Fruit fly (Drosophila melanogaster) whole organism, embryonic: Measurements from ENCODE around the gene CG14309.

ENCODE experiments used
- ATbp ChIP-seq: fragments of 200-800 bp; sonication (Bioruptor generic); optimal IDR thresholded peaks from 2 replicates; lab custom pipeline; 2017; ENCODE audit warnings: missing biosample characterization, mild to moderate bottlenecking, missing genetic modification characterization, missing genetic modification reagents
- BtbVII ChIP-seq: fragments of 200-800 bp; sonication (Bioruptor generic); optimal IDR thresholded peaks from 3 replicates; lab custom pipeline; 2017; ENCODE audit warnings: missing biosample characterization, mild to moderate bottlenecking, missing genetic modification characterization
- CG11398 ChIP-seq: fragments of 200-800 bp; sonication (Bioruptor generic); optimal IDR thresholded peaks from 2 replicates; lab custom pipeline; 2016; ENCODE audit warnings: missing biosample characterization, missing genetic modification characterization
- CG11696 ChIP-seq: fragments of 200-800 bp; sonication (Bioruptor generic); IDR thresholded peaks from 2 replicates; pipeline ENCODE4 v1.3.6; 2022; ENCODE audit warnings: missing biosample characterization, missing genetic modification characterization
- CG1233 ChIP-seq: fragments of 200-800 bp; sonication (Bioruptor generic); optimal IDR thresholded peaks from 4 replicates; lab custom pipeline; 2018; ENCODE audit warnings: missing biosample characterization, mild to moderate bottlenecking, missing genetic modification characterization
- CG12942 ChIP-seq: fragments of 200-800 bp; sonication (Bioruptor generic); optimal IDR thresholded peaks from 3 replicates; lab custom pipeline; 2016; ENCODE audit warnings: missing biosample characterization, missing genetic modification characterization
- CG14441 ChIP-seq: fragments of 200-800 bp; sonication (Bioruptor generic); IDR thresholded peaks from 2 replicates; pipeline ENCODE4 v1.3.6; 2022; ENCODE audit warnings: missing biosample characterization, missing genetic modification characterization
- CG1647 ChIP-seq: fragments of 200-800 bp; sonication (Bioruptor generic); optimal IDR thresholded peaks from 3 replicates; lab custom pipeline; 2016; ENCODE audit warnings: missing biosample characterization, missing genetic modification characterization
- CG17385 ChIP-seq: fragments of 200-800 bp; sonication (Bioruptor generic); optimal IDR thresholded peaks from 3 replicates; lab custom pipeline; 2018; ENCODE audit warnings: missing biosample characterization, mild to moderate bottlenecking, missing genetic modification characterization
- CG17612 ChIP-seq: fragments of 200-800 bp; sonication (Bioruptor generic); IDR thresholded peaks from 2 replicates; pipeline ENCODE4 v1.3.6; 2022; ENCODE audit warnings: missing biosample characterization, missing genetic modification characterization
- CG1832 ChIP-seq: fragments of 200-800 bp; sonication (Bioruptor generic); optimal IDR thresholded peaks from 2 replicates; lab custom pipeline; 2017; ENCODE audit warnings: missing biosample characterization, mild to moderate bottlenecking, missing genetic modification characterization, inconsistent platforms
- CG2199 ChIP-seq: fragments of 200-800 bp; sonication (Bioruptor generic); IDR thresholded peaks from 3 replicates; pipeline ENCODE4 v1.3.6; 2022; ENCODE audit warnings: missing biosample characterization, missing genetic modification characterization
- CG3163 ChIP-seq: fragments of 200-800 bp; sonication (Bioruptor generic); optimal IDR thresholded peaks from 3 replicates; lab custom pipeline; 2016; ENCODE audit warnings: missing biosample characterization, missing genetic modification characterization
- CG32767 ChIP-seq: fragments of 200-800 bp; sonication (Bioruptor generic); IDR thresholded peaks from 2 replicates; pipeline ENCODE4 v1.3.6; 2022; ENCODE audit warnings: missing biosample characterization, missing genetic modification characterization
- CG34376 ChIP-seq: fragments of 200-800 bp; sonication (Bioruptor generic); optimal IDR thresholded peaks from 2 replicates; lab custom pipeline; 2018; ENCODE audit warnings: missing biosample characterization, mild to moderate bottlenecking, missing genetic modification characterization
- CG4360 ChIP-seq: fragments of 200-800 bp; sonication (Bioruptor generic); IDR thresholded peaks from 2 replicates; pipeline ENCODE4 v1.3.6; 2022; ENCODE audit warnings: missing biosample characterization, missing genetic modification characterization
- CG6683 ChIP-seq: fragments of 200-800 bp; sonication (Bioruptor generic); optimal IDR thresholded peaks from 2 replicates; lab custom pipeline; 2017; ENCODE audit warnings: missing biosample characterization, mild to moderate bottlenecking, missing genetic modification characterization, missing genetic modification reagents
- CG6689 ChIP-seq: fragments of 200-800 bp; sonication (Bioruptor generic); IDR thresholded peaks from 2 replicates; pipeline ENCODE4 v1.3.6; 2022; ENCODE audit warnings: missing biosample characterization, missing genetic modification characterization
- CG9932 ChIP-seq: fragments of 200-800 bp; sonication (Bioruptor generic); IDR thresholded peaks from 2 replicates; pipeline ENCODE4 v1.3.6; 2022; ENCODE audit warnings: missing biosample characterization, missing genetic modification characterization
- Eip74EF ChIP-seq, 2 experiments: fragments of 200-800 bp in 1 of 2; fragments of >200 bp in 1 of 2; sonication (Bioruptor generic) in 1 of 2; optimal IDR thresholded peaks; 2 replicates each; lab custom pipeline; 2017 to 2019; ENCODE audit warnings: missing biosample characterization in 2 of 2, missing genetic modification characterization in 2 of 2, mild to moderate bottlenecking in 1 of 2, moderate library complexity in 1 of 2
- Fer1 ChIP-seq: fragments of 200-800 bp; sonication (Bioruptor generic); optimal IDR thresholded peaks from 2 replicates; lab custom pipeline; 2017; ENCODE audit warnings: missing biosample characterization, mild to moderate bottlenecking, missing genetic modification characterization
- GATAe ChIP-seq: fragments of 200-800 bp; sonication (Bioruptor generic); conservative IDR thresholded peaks from 2 replicates; pipeline ENCODE4 v1.3.6; 2022; ENCODE audit warnings: missing biosample characterization, missing genetic modification characterization
- HHEX ChIP-seq: fragments of 200-800 bp; sonication (Bioruptor generic); optimal IDR thresholded peaks from 3 replicates; lab custom pipeline; 2017; ENCODE audit warnings: missing biosample characterization, mild to moderate bottlenecking, missing genetic modification characterization, missing genetic modification reagents
- MBD-R2 ChIP-seq: fragments of 200-800 bp; sonication (Bioruptor generic); IDR thresholded peaks from 2 replicates; pipeline ENCODE4 v1.3.6; 2022; ENCODE audit warnings: missing biosample characterization, missing genetic modification characterization
- MESR4 ChIP-seq: fragments of 200-800 bp; sonication (Bioruptor generic); optimal IDR thresholded peaks from 2 replicates; lab custom pipeline; 2018; ENCODE audit warnings: missing biosample characterization, mild to moderate bottlenecking, missing genetic modification characterization, moderate library complexity
- Myb ChIP-seq: fragments of 200-800 bp; sonication (Bioruptor generic); optimal IDR thresholded peaks from 2 replicates; lab custom pipeline; 2016; ENCODE audit warnings: missing biosample characterization, missing genetic modification characterization
- Nf-YB ChIP-seq: fragments of 200-800 bp; sonication (Bioruptor generic); optimal IDR thresholded peaks from 3 replicates; lab custom pipeline; 2019; ENCODE audit warnings: missing biosample characterization, mild to moderate bottlenecking, missing genetic modification characterization, moderate library complexity
- Nf-YC ChIP-seq: fragments of 200-800 bp; optimal IDR thresholded peaks from 3 replicates; lab custom pipeline; 2019; ENCODE audit warnings: missing biosample characterization, mild to moderate bottlenecking, missing genetic modification characterization, moderate library complexity
- Pdp1 ChIP-seq, 2 experiments: fragments of 200-800 bp; sonication (Bioruptor generic); optimal IDR thresholded peaks; 3 replicates each; lab custom pipeline; 2016; ENCODE audit warnings: missing biosample characterization in 2 of 2, missing genetic modification characterization in 2 of 2, mild to moderate bottlenecking in 1 of 2, moderate library complexity in 1 of 2
- Sry-β ChIP-seq: fragments of 200-800 bp; sonication (Bioruptor generic); optimal IDR thresholded peaks from 2 replicates; lab custom pipeline; 2018; ENCODE audit warnings: missing biosample characterization, mild to moderate bottlenecking, missing genetic modification characterization, moderate library complexity
- Trl ChIP-seq, 3 experiments: fragments of >200 bp in 2 of 3; fragments of 200-800 bp in 1 of 3; sonication (Bioruptor generic) in 1 of 3; optimal IDR thresholded peaks; 2 replicates in 1 of 3; 3 replicates in 2 of 3; lab custom pipeline; 2016 to 2017; ENCODE audit warnings: missing biosample characterization in 1 of 3, missing genetic modification characterization in 1 of 3
- ase ChIP-seq: fragments of 200-800 bp; sonication (Bioruptor generic); IDR thresholded peaks from 3 replicates; pipeline ENCODE4 v1.3.6; 2022; ENCODE audit warnings: missing biosample characterization, missing genetic modification characterization
- bcd ChIP-seq: fragments of 200-800 bp; sonication (Bioruptor generic); optimal IDR thresholded peaks from 2 replicates; lab custom pipeline; 2017; ENCODE audit warnings: missing biosample characterization, mild to moderate bottlenecking, missing genetic modification characterization
- chn ChIP-seq: fragments of 200-800 bp; sonication (Bioruptor generic); optimal IDR thresholded peaks from 2 replicates; lab custom pipeline; 2016; ENCODE audit warnings: missing biosample characterization, missing genetic modification characterization
- crol ChIP-seq: fragments of 200-800 bp; sonication (Bioruptor generic); IDR thresholded peaks from 2 replicates; pipeline ENCODE4 v1.3.6; 2022; ENCODE audit warnings: missing biosample characterization, missing genetic modification characterization
- dysf ChIP-seq: fragments of 200-800 bp; sonication (Bioruptor generic); IDR thresholded peaks from 3 replicates; pipeline ENCODE4 v1.3.6; 2022; ENCODE audit warnings: missing biosample characterization, missing genetic modification characterization
- ewg ChIP-seq: fragments of 200-800 bp; sonication (Bioruptor generic); optimal IDR thresholded peaks from 3 replicates; lab custom pipeline; 2017; ENCODE audit warnings: mild to moderate bottlenecking, missing biosample characterization, missing genetic modification reagents, missing genetic modification characterization
- gem ChIP-seq: fragments of 200-800 bp; sonication (Bioruptor generic); optimal IDR thresholded peaks from 2 replicates; lab custom pipeline; 2019; ENCODE audit warnings: missing biosample characterization, mild to moderate bottlenecking, missing genetic modification characterization, moderate library complexity
- lbe ChIP-seq: fragments of 200-800 bp; sonication (Bioruptor generic); optimal IDR thresholded peaks from 2 replicates; lab custom pipeline; 2016; ENCODE audit warnings: missing biosample characterization, mild to moderate bottlenecking, missing genetic modification characterization
- otp ChIP-seq: fragments of 200-800 bp; sonication (Bioruptor generic); IDR thresholded peaks from 3 replicates; pipeline ENCODE4, ENCODE4 v1.3.6; 2022; ENCODE audit warnings: missing biosample characterization, missing genetic modification characterization
- phol ChIP-seq: fragments of 200-800 bp; sonication (Bioruptor generic); optimal IDR thresholded peaks from 3 replicates; lab custom pipeline; 2018; ENCODE audit warnings: missing biosample characterization, mild to moderate bottlenecking, missing genetic modification characterization, moderate library complexity
- prd ChIP-seq, 3 experiments: fragments of >200 bp in 2 of 3; fragments of 200-800 bp in 1 of 3; sonication (Bioruptor generic) in 1 of 3; optimal IDR thresholded peaks in 2 of 3; IDR thresholded peaks in 1 of 3; 2 replicates in 2 of 3; 3 replicates in 1 of 3; pipeline versions ENCODE4 v1.3.6 to Lab custom; 2017 to 2022; ENCODE audit warnings: missing biosample characterization in 1 of 3, missing genetic modification characterization in 1 of 3
- row ChIP-seq: fragments of 200-800 bp; sonication (Bioruptor generic); IDR thresholded peaks from 3 replicates; pipeline ENCODE4 v1.3.6; 2022; ENCODE audit warnings: missing biosample characterization, missing genetic modification characterization
- seq ChIP-seq: fragments of 200-800 bp; sonication (Bioruptor generic); IDR thresholded peaks from 2 replicates; pipeline ENCODE4 v1.3.6; 2022; ENCODE audit warnings: missing biosample characterization, missing genetic modification characterization
- sr ChIP-seq: fragments of 200-800 bp; sonication (Bioruptor generic); IDR thresholded peaks from 3 replicates; pipeline ENCODE4 v1.3.6; 2022; ENCODE audit warnings: missing biosample characterization, missing genetic modification characterization
- tgo ChIP-seq: fragments of 200-800 bp; sonication (Bioruptor generic); IDR thresholded peaks from 3 replicates; pipeline ENCODE4 v1.3.6; 2022; ENCODE audit warnings: missing biosample characterization, missing genetic modification characterization
- tin ChIP-seq: fragments of 200-800 bp; sonication (Bioruptor generic); optimal IDR thresholded peaks from 3 replicates; lab custom pipeline; 2016; ENCODE audit warnings: missing biosample characterization, missing genetic modification characterization
- trh ChIP-seq: fragments of 200-800 bp; sonication (Bioruptor generic); optimal IDR thresholded peaks from 2 replicates; lab custom pipeline; 2016; ENCODE audit warnings: missing biosample characterization, missing genetic modification characterization
- yki ChIP-seq: fragments of >200 bp; optimal IDR thresholded peaks from 3 replicates; lab custom pipeline; 2018

CG14309 gene

DNA sequence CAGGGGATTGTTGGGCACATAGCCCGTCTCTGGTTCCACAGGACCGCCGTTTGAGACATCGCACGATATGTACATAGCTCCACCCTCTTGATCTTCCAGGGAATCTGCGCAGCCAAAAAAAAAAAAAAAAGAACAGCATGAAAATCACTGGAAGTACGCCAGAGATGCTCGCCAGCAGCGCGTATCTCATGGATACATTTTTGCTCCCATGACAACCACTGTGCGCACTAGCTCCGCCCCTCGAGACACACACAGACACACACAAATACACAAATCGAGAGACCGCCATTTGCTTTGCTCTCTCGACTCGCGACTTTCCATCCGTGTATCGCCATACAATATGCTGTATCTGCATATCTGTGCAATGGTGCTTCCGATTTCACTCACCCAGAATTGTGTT, 13.5 kb downstream of the CG14309 start (continued):
- TF ChIP-seq Trl (optimal IDR thresholded peaks at IDR 0.05; lab: Kevin White, UChicago) (peak in 1 of 2 experiments; percentile 26), Trl (GFP tag; optimal IDR thresholded peaks at IDR 0.05; lab: Kevin White, UChicago) (no peak), Nf-YB (GFP tag; lab: Kevin White, UChicago) (peak; percentile 78), ase (GFP tag; lab: Robert Waterston, UW) (peak; percentile 49; the same call in 1 of the 3 replicates), CG17385 (GFP tag; lab: Kevin White, UChicago) (no peak), otp (GFP tag; lab: Robert Waterston, UW) (0 out of 3 replicates have a peak, but pooled peaks have one; percentile 39), CG2199 (peak; percentile 81; the same call in 1 of the 3 replicates), HHEX (GFP tag; lab: Kevin White, UChicago) (no peak), bcd (GFP tag; lab: Kevin White, UChicago) (no peak), tgo (GFP tag; lab: Robert Waterston, UW) (no peak), Myb (GFP tag; lab: Kevin White, UChicago) (no peak), CG6689 (0 out of 2 replicates have a peak, but pooled peaks have one; percentile 11), CG9932 (GFP tag; lab: Robert Waterston, UW) (peak; percentile 46), CG3163 (GFP tag; lab: Kevin White, UChicago) (no peak), CG32767 (GFP tag; lab: Robert Waterston, UW) (peak; percentile 53; the same call in 1 of the 2 replicates), CG11696 (GFP tag; lab: Robert Waterston, UW) (no peak), chn (GFP tag; lab: Kevin White, UChicago) (no peak), row (peak; percentile 72), phol (tag; lab: Kevin White, UChicago) (peak; percentile 10), ewg (peak; percentile 7), MBD-R2 (GFP tag; lab: Robert Waterston, UW) (no peak), dysf (GFP tag; lab: Robert Waterston, UW) (0 out of 3 replicates have a peak, but pooled peaks have one; percentile 36), CG14441 (0 out of 2 replicates have a peak, but pooled peaks have one; percentile 21), Pdp1 (GFP tag; optimal IDR thresholded peaks at IDR 0.05; lab: Kevin White, UChicago) (peak in 1 of 2 experiments; percentile 63), prd (optimal IDR thresholded peaks at IDR 0.05; lab: Kevin White, UChicago) (no peak), prd (GFP tag; IDR thresholded peaks at IDR 0.05; lab: Robert Waterston, UW) (peak; percentile 41; the same call in 1 of the 3 replicates), CG17612 (GFP tag; lab: Robert Waterston, UW) (no peak), yki (no peak), MESR4 (GFP tag; lab: Kevin White, UChicago) (no peak), sr (GFP tag; lab: Robert Waterston, UW) (no peak), CG6683 (GFP tag; lab: Kevin White, UChicago) (no peak)

DNA sequence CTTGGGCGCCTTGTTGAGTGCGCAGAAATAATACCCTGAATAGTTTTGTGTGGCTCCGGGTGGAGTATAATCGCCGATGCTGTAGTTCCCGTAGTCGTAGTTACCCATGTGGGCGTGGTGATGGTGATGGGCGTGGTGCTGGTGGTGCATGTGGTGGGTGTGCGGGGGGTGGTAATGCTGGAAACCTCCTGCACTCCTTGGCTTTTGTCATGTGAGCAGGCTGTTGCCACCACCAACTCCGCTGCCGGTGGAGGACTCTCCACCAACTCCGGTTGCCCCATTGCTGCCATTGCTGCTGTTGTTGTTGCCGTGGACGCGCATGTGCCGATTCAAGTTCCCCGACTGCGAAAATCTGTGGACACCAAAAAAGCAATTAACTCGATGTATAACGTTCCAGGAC, 16.3 kb downstream of the CG14309 start:
- no peak for TF ChIP-seq ATbp
- peak; percentile 52 for TF ChIP-seq Nf-YB (GFP tag; lab: Kevin White, UChicago)
- TF ChIP-seq crol (GFP tag; lab: Robert Waterston, UW), result 0 out of 2 replicates have a peak, but pooled peaks have one; percentile 49
- TF ChIP-seq CG34376, result no peak
- TF ChIP-seq CG4360, result 0 out of 2 replicates have a peak, but pooled peaks have one; percentile 40
- TF ChIP-seq ewg, result peak; percentile 67
- peak; percentile 76 for TF ChIP-seq Nf-YC
- no peak for TF ChIP-seq BtbVII (GFP tag; lab: Kevin White, UChicago)
- no peak for TF ChIP-seq CG1832 (GFP tag; lab: Kevin White, UChicago)
- peak; percentile 40; the same call in 1 of the 2 replicates for TF ChIP-seq seq (GFP tag; lab: Robert Waterston, UW)

- TF ChIP-seq gem (tag; lab: Kevin White, UChicago) (no peak), trh (no peak), Fer1 (GFP tag; lab: Kevin White, UChicago) (no peak), lbe (GFP tag; lab: Kevin White, UChicago) (no peak), Sry-β (GFP tag; lab: Kevin White, UChicago) (no peak), tin (GFP tag; lab: Kevin White, UChicago) (no peak), CG12942 (GFP tag; lab: Kevin White, UChicago) (no peak), Eip74EF (GFP tag; optimal IDR thresholded peaks at IDR 0.05; lab: Kevin White, UChicago) (no peak), CG11398 (no peak), CG1233 (GFP tag; lab: Kevin White, UChicago) (no peak), CG34376 (no peak), GATAe (GFP tag; lab: Robert Waterston, UW) (no peak), CG1647 (GFP tag; lab: Kevin White, UChicago) (no peak), MBD-R2 (GFP tag; lab: Robert Waterston, UW) (peak; percentile 81)
Observed at dm6 chr3R:18366644-18366985, 18.3 kb downstream of the CG14309 start.
